Fruit fly (Drosophila melanogaster) whole organism, prepupa: ENCODE data around the gene Gdap1.

Experiments
- Blimp-1 ChIP-seq: fragments of 200-800 bp; sonication (Bioruptor generic); optimal IDR thresholded peaks from 3 replicates; lab custom pipeline; 2017; ENCODE audit warnings: missing biosample characterization, missing genetic modification characterization, mild to moderate bottlenecking, moderate library complexity, missing genetic modification reagents
- CG10631 ChIP-seq: fragments of 200-800 bp; sonication (Bioruptor generic); optimal IDR thresholded peaks from 2 replicates; lab custom pipeline; 2016; ENCODE audit warnings: missing biosample characterization, missing genetic modification characterization
- CG10669 ChIP-seq: fragments of 200-800 bp; sonication (Bioruptor generic); optimal IDR thresholded peaks from 3 replicates; lab custom pipeline; 2018; ENCODE audit warnings: missing biosample characterization, mild to moderate bottlenecking, missing genetic modification characterization, moderate library complexity
- CG11294 ChIP-seq: fragments of 200-800 bp; sonication (Bioruptor generic); IDR thresholded peaks from 2 replicates; pipeline ENCODE4 v1.3.6; 2022; ENCODE audit warnings: missing biosample characterization, missing genetic modification characterization
- CG11762 ChIP-seq: fragments of 200-800 bp; sonication (Bioruptor generic); optimal IDR thresholded peaks from 3 replicates; lab custom pipeline; 2016; ENCODE audit warnings: missing biosample characterization, missing genetic modification characterization; ENCODE audit not compliant: insufficient read depth
- CG11902 ChIP-seq: fragments of 200-800 bp; sonication (Bioruptor generic); optimal IDR thresholded peaks from 3 replicates; lab custom pipeline; 2016; ENCODE audit warnings: missing biosample characterization, missing genetic modification characterization
- CG15336 ChIP-seq: fragments of 200-800 bp; sonication (Bioruptor generic); IDR thresholded peaks from 2 replicates; pipeline ENCODE4 v1.3.6; 2022; ENCODE audit warnings: missing biosample characterization, missing genetic modification characterization
- CG3032 ChIP-seq: fragments of 200-800 bp; optimal IDR thresholded peaks from 2 replicates; lab custom pipeline; 2019; ENCODE audit warnings: missing biosample characterization, mild to moderate bottlenecking, missing genetic modification characterization, moderate library complexity
- CG31627 ChIP-seq: fragments of 200-800 bp; sonication (Bioruptor generic); optimal IDR thresholded peaks from 3 replicates; lab custom pipeline; 2016; ENCODE audit warnings: missing biosample characterization, missing genetic modification characterization
- CG32006 ChIP-seq: fragments of 200-800 bp; sonication (Bioruptor generic); optimal IDR thresholded peaks from 3 replicates; lab custom pipeline; 2017; ENCODE audit warnings: missing biosample characterization, mild to moderate bottlenecking, missing genetic modification characterization
- CG3919 ChIP-seq: fragments of 200-800 bp; sonication (Bioruptor generic); optimal IDR thresholded peaks from 3 replicates; lab custom pipeline; 2016; ENCODE audit warnings: missing biosample characterization, missing genetic modification characterization
- CG6792 ChIP-seq: fragments of 200-800 bp; sonication (Bioruptor generic); optimal IDR thresholded peaks from 3 replicates; lab custom pipeline; 2016; ENCODE audit warnings: missing biosample characterization, missing genetic modification characterization
- CG6808 ChIP-seq: fragments of 200-800 bp; sonication (Bioruptor generic); optimal IDR thresholded peaks from 3 replicates; lab custom pipeline; 2017; ENCODE audit warnings: missing biosample characterization, missing genetic modification characterization, mild to moderate bottlenecking, moderate library complexity, missing genetic modification reagents
- CG7368 ChIP-seq: fragments of 200-800 bp; sonication (Bioruptor generic); optimal IDR thresholded peaks from 3 replicates; lab custom pipeline; 2016; ENCODE audit warnings: missing biosample characterization, missing genetic modification characterization
- CG8119 ChIP-seq: fragments of 200-800 bp; sonication (Bioruptor generic); IDR thresholded peaks from 3 replicates; pipeline ENCODE4 v1.3.6; 2022; ENCODE audit warnings: missing biosample characterization, missing genetic modification characterization
- CG8319 ChIP-seq: fragments of 200-800 bp; sonication (Bioruptor generic); optimal IDR thresholded peaks from 3 replicates; lab custom pipeline; 2016; ENCODE audit warnings: missing biosample characterization, missing genetic modification characterization
- CG8632 ChIP-seq: fragments of 200-800 bp; sonication (Bioruptor generic); optimal IDR thresholded peaks from 3 replicates; lab custom pipeline; 2016; ENCODE audit warnings: missing biosample characterization, missing genetic modification characterization
- CG9139 ChIP-seq: fragments of 200-800 bp; sonication (Bioruptor generic); optimal IDR thresholded peaks from 3 replicates; lab custom pipeline; 2017; ENCODE audit warnings: missing biosample characterization, mild to moderate bottlenecking, missing genetic modification characterization
- Eip75B ChIP-seq: fragments of 200-800 bp; sonication (Bioruptor generic); optimal IDR thresholded peaks from 3 replicates; lab custom pipeline; 2016; ENCODE audit warnings: missing biosample characterization, missing genetic modification characterization
- Eip78C ChIP-seq: fragments of 200-800 bp; sonication (Bioruptor generic); peaks from one replicate; lab custom pipeline; 2016; ENCODE audit warnings: missing biosample characterization, missing genetic modification characterization
- Eip93F ChIP-seq: fragments of 200-800 bp; sonication (Bioruptor generic); optimal IDR thresholded peaks from 2 replicates; lab custom pipeline; 2016; ENCODE audit warnings: missing biosample characterization, mild to moderate bottlenecking, missing genetic modification characterization
- Gug ChIP-seq: fragments of 200-800 bp; sonication (Bioruptor generic); IDR thresholded peaks from 2 replicates; pipeline ENCODE4 v1.3.6; 2022; ENCODE audit warnings: missing biosample characterization, missing genetic modification characterization
- Hr39 ChIP-seq: fragments of 200-800 bp; sonication (Bioruptor generic); optimal IDR thresholded peaks from 2 replicates; lab custom pipeline; 2016; ENCODE audit warnings: missing biosample characterization, missing genetic modification characterization
- Hr4 ChIP-seq: fragments of 200-800 bp; sonication (Bioruptor generic); optimal IDR thresholded peaks from 3 replicates; lab custom pipeline; 2016; ENCODE audit warnings: missing biosample characterization, missing genetic modification characterization
- Lpt ChIP-seq: fragments of 200-800 bp; sonication (Bioruptor generic); optimal IDR thresholded peaks from 3 replicates; lab custom pipeline; 2016; ENCODE audit warnings: missing biosample characterization, missing genetic modification characterization
- Met ChIP-seq: fragments of 200-800 bp; sonication (Bioruptor generic); optimal IDR thresholded peaks from 3 replicates; lab custom pipeline; 2016; ENCODE audit warnings: missing biosample characterization, missing genetic modification characterization
- OdsH ChIP-seq: fragments of 200-800 bp; sonication (Bioruptor generic); optimal IDR thresholded peaks from 3 replicates; lab custom pipeline; 2016; ENCODE audit warnings: missing biosample characterization, missing genetic modification characterization
- Smox ChIP-seq: fragments of 200-800 bp; sonication (Bioruptor generic); optimal IDR thresholded peaks from 3 replicates; lab custom pipeline; 2016; ENCODE audit warnings: missing biosample characterization, missing genetic modification characterization
- Sox102F ChIP-seq: fragments of 200-800 bp; sonication (Bioruptor generic); optimal IDR thresholded peaks from 2 replicates; lab custom pipeline; 2016; ENCODE audit warnings: missing biosample characterization, mild to moderate bottlenecking, missing genetic modification characterization
- Sox14 ChIP-seq: fragments of 200-800 bp; sonication (Bioruptor generic); optimal IDR thresholded peaks from 3 replicates; lab custom pipeline; 2016; ENCODE audit warnings: missing biosample characterization, missing genetic modification characterization
- Sox15 ChIP-seq: fragments of 200-800 bp; sonication (Bioruptor generic); optimal IDR thresholded peaks from 3 replicates; lab custom pipeline; 2016; ENCODE audit warnings: missing biosample characterization, missing genetic modification characterization
- achi ChIP-seq: fragments of 200-800 bp; sonication (Bioruptor generic); optimal IDR thresholded peaks from 3 replicates; lab custom pipeline; 2016; ENCODE audit warnings: missing biosample characterization, missing genetic modification characterization
- acj6 ChIP-seq: fragments of 200-800 bp; sonication (Bioruptor generic); optimal IDR thresholded peaks from 3 replicates; lab custom pipeline; 2016; ENCODE audit warnings: missing biosample characterization, missing genetic modification characterization
- cyc ChIP-seq: fragments of 200-800 bp; sonication (Bioruptor generic); optimal IDR thresholded peaks from 3 replicates; lab custom pipeline; 2016; ENCODE audit warnings: missing biosample characterization, missing genetic modification characterization
- dac ChIP-seq: fragments of 200-800 bp; sonication (Bioruptor generic); optimal IDR thresholded peaks from 2 replicates; lab custom pipeline; 2017; ENCODE audit warnings: missing biosample characterization, mild to moderate bottlenecking, missing genetic modification characterization
- dsx ChIP-seq: fragments of 200-800 bp; optimal IDR thresholded peaks from 3 replicates; lab custom pipeline; 2019; ENCODE audit warnings: missing biosample characterization, mild to moderate bottlenecking, missing genetic modification characterization, moderate library complexity; ENCODE audit not compliant: poor library complexity, severe bottlenecking
- esn ChIP-seq: fragments of 200-800 bp; sonication (Bioruptor generic); optimal IDR thresholded peaks from 2 replicates; lab custom pipeline; 2016; ENCODE audit warnings: missing biosample characterization, mild to moderate bottlenecking, missing genetic modification characterization, moderate library complexity
- fd59A ChIP-seq: fragments of 200-800 bp; sonication (Bioruptor generic); optimal IDR thresholded peaks from 2 replicates; lab custom pipeline; 2017; ENCODE audit warnings: missing biosample characterization, mild to moderate bottlenecking, missing genetic modification characterization, missing genetic modification reagents
- fd85E ChIP-seq: fragments of 200-800 bp; sonication (Bioruptor generic); optimal IDR thresholded peaks from 3 replicates; lab custom pipeline; 2016; ENCODE audit warnings: missing biosample characterization, missing genetic modification characterization
- fkh ChIP-seq: fragments of 200-800 bp; sonication (Bioruptor generic); optimal IDR thresholded peaks from 3 replicates; lab custom pipeline; 2017; ENCODE audit warnings: missing biosample characterization, mild to moderate bottlenecking, missing genetic modification characterization, moderate library complexity
- lz ChIP-seq: fragments of 200-800 bp; sonication (Bioruptor generic); optimal IDR thresholded peaks from 3 replicates; lab custom pipeline; 2016; ENCODE audit warnings: missing biosample characterization, missing genetic modification characterization
- net ChIP-seq: fragments of 200-800 bp; sonication (Bioruptor generic); optimal IDR thresholded peaks from 3 replicates; lab custom pipeline; 2016; ENCODE audit warnings: missing biosample characterization, missing genetic modification characterization
- pdm3 ChIP-seq: fragments of 200-800 bp; sonication (Bioruptor generic); optimal IDR thresholded peaks from 3 replicates; lab custom pipeline; 2016; ENCODE audit warnings: missing biosample characterization, missing genetic modification characterization
- spab ChIP-seq: fragments of 200-800 bp; sonication (Bioruptor generic); optimal IDR thresholded peaks from 2 replicates; lab custom pipeline; 2017; ENCODE audit warnings: missing biosample characterization, mild to moderate bottlenecking, missing genetic modification characterization, missing genetic modification reagents
- svp ChIP-seq: fragments of 200-800 bp; sonication (Bioruptor generic); peaks from one replicate; lab custom pipeline; 2016; ENCODE audit warnings: missing biosample characterization, missing genetic modification characterization
- topi ChIP-seq: fragments of 200-800 bp; sonication (Bioruptor generic); optimal IDR thresholded peaks from 3 replicates; lab custom pipeline; 2016; ENCODE audit warnings: missing biosample characterization, missing genetic modification characterization
- vri ChIP-seq: fragments of 200-800 bp; sonication (Bioruptor generic); optimal IDR thresholded peaks from 3 replicates; lab custom pipeline; 2016; ENCODE audit warnings: missing biosample characterization, mild to moderate bottlenecking, missing genetic modification characterization

Gene Gdap1

DNA sequence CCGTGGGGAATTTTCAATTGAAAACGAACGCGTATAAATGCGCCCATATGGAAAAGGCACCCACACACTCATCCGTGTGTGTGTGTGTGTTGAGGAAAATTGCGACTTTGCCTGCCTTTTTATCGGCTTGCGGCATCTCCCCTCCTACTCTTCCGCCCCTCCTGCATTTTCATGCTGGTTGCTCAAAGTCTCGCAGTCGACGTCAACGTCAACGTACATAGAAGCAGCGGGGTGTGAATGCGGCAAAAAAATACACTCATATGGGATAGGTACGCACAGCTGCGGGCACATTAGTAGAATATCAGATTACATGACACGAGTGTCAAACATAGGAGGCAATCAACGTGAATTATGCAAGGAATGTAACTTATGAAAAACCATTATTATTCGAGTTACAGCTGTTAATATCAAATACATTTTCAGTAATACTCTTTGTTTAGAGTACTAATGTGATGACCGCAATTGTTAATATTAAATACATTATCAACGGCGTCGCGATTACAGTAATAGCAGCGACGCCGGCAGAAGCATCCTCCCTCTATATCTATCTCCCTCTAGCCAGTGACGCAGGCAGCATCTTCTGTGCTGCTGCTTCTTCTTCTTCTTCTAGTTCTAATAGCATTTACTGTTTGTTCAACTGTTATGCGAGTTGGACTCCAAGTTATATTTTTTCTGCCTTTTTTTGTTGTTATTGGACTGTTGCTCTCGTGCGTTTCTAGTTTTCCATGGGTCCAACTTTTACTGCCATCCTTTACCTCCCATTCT is 45.2 kb downstream of the Gdap1 start (continued):
- TF ChIP-seq CG8119 (GFP tag; lab: Robert Waterston, UW), result peak; percentile 95
- TF ChIP-seq CG3032 (tag; lab: Kevin White, UChicago), result peak; percentile 78
- peak; percentile 87 for TF ChIP-seq CG10669 (GFP tag; lab: Kevin White, UChicago)
- peak; percentile 92 for TF ChIP-seq svp (GFP tag; lab: Kevin White, UChicago)
- peak; percentile 93 for TF ChIP-seq Gug (GFP tag; lab: Robert Waterston, UW)
- peak; percentile 84 for TF ChIP-seq CG8632 (GFP tag; lab: Kevin White, UChicago)
- peak; percentile 95 for TF ChIP-seq Sox14 (GFP tag; lab: Kevin White, UChicago)
- peak; percentile 90 for TF ChIP-seq CG10631 (GFP tag; lab: Kevin White, UChicago)
- peak; percentile 83 for TF ChIP-seq fd59A
- peak; percentile 73 for TF ChIP-seq CG6808 (GFP tag; lab: Kevin White, UChicago)
- no peak for TF ChIP-seq Eip93F
- peak; percentile 77 for TF ChIP-seq cyc (GFP tag; lab: Kevin White, UChicago)
- TF ChIP-seq CG15336 (GFP tag; lab: Robert Waterston, UW), result peak; percentile 96
- TF ChIP-seq pdm3 (GFP tag; lab: Kevin White, UChicago), result peak; percentile 90
- TF ChIP-seq spab (GFP tag; lab: Kevin White, UChicago), result peak; percentile 84

DNA sequence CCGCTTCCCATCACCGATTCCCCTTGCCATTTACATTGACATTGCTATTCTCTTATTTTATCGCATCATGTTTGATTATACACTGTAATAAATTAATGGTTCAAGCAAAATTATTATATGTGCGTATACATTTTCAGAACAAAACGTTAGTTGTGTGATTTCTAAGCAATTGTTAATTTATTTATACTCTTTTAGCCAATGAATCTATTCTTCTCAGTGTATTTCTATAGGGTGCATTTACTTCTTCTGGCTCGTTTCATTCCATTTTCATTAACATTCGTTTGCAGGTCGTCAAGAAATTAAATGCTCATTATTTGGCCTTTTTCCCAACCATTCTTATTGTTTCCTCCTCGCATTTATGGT is 45.8 kb downstream of the Gdap1 start:
- TF ChIP-seq Eip93F (no peak), lz (GFP tag; lab: Kevin White, UChicago) (peak; percentile 13), Eip75B (GFP tag; lab: Kevin White, UChicago) (no peak), dsx (GFP tag; lab: Kevin White, UChicago) (peak; percentile 24), CG15336 (GFP tag; lab: Robert Waterston, UW) (peak; percentile 72), CG6792 (GFP tag; lab: Kevin White, UChicago) (no peak), Hr4 (peak; percentile 60), fkh (GFP tag; lab: Kevin White, UChicago) (no peak), CG31627 (GFP tag; lab: Kevin White, UChicago) (peak; percentile 47), acj6 (GFP tag; lab: Kevin White, UChicago) (peak; percentile 66), CG11762 (peak; percentile 8), CG32006 (GFP tag; lab: Kevin White, UChicago) (peak; percentile 40), Gug (GFP tag; lab: Robert Waterston, UW) (peak; percentile 61), Blimp-1 (GFP tag; lab: Kevin White, UChicago) (no peak), fd59A (no peak), CG3032 (tag; lab: Kevin White, UChicago) (peak; percentile 58), CG10631 (GFP tag; lab: Kevin White, UChicago) (peak; percentile 41), Met (GFP tag; lab: Kevin White, UChicago) (no peak), CG11294 (GFP tag; lab: Robert Waterston, UW) (peak; percentile 37; the same call in 1 of the 2 replicates), esn (GFP tag; lab: Kevin White, UChicago) (no peak), Lpt (no peak), Eip78C (peak; percentile 81), OdsH (GFP tag; lab: Kevin White, UChicago) (peak; percentile 68), Sox15 (GFP tag; lab: Kevin White, UChicago) (no peak), spab (GFP tag; lab: Kevin White, UChicago) (no peak), vri (no peak), CG7368 (GFP tag; lab: Kevin White, UChicago) (peak; percentile 19), fd85E (GFP tag; lab: Kevin White, UChicago) (no peak), Smox (peak; percentile 15), achi (GFP tag; lab: Kevin White, UChicago) (peak; percentile 59), Sox102F (peak; percentile 12), CG11902 (GFP tag; lab: Kevin White, UChicago) (peak; percentile 15), net (peak; percentile 15), Hr39 (GFP tag; lab: Kevin White, UChicago) (peak; percentile 56), dac (no peak), Sox14 (GFP tag; lab: Kevin White, UChicago) (peak; percentile 47), CG8319 (no peak), topi (GFP tag; lab: Kevin White, UChicago) (peak; percentile 2), CG3919 (GFP tag; lab: Kevin White, UChicago) (peak; percentile 47), CG9139 (GFP tag; lab: Kevin White, UChicago) (no peak), svp (GFP tag; lab: Kevin White, UChicago) (peak; percentile 53), CG8119 (GFP tag; lab: Robert Waterston, UW) (peak; percentile 67), CG10669 (GFP tag; lab: Kevin White, UChicago) (peak; percentile 32)
